Fruit fly (Drosophila melanogaster): ENCODE measurements around the gene CG13895.

CG13895 gene

dm6 chr3L:690031-690686, 17.8 kb downstream of the CG13895 start, which contains the start of the genes CG32483 and RabX6:
Gene CG32483, minus strand, starts transcription at chr3L:690081.
Gene RabX6, plus strand, starts transcription at chr3L:690517.
- TF ChIP-seq CG17801 (GFP tag; optimal IDR thresholded peaks at IDR 0.05; ENCODE audit: partially characterized antibody): no peak

- TF ChIP-seq CG17801 (GFP tag; optimal IDR thresholded peaks at IDR 0.05; ENCODE audit: partially characterized antibody): no peak
Observed at dm6 chr3L:687858-688257, 20.1 kb downstream of the CG13895 start, which contains the start of gene hiro. Gene hiro, minus strand, starts transcription at chr3L:687958.

dm6 chr3L:685441-685804, 22.6 kb downstream of the CG13895 start, which contains the start of gene ebd1:
Gene ebd1, minus strand, starts transcription at chr3L:685549.
- TF ChIP-seq CG17801 (GFP tag; optimal IDR thresholded peaks at IDR 0.05; ENCODE audit: partially characterized antibody): no peak

dm6 chr3L:684749-685440, 23.1 kb downstream of the CG13895 start:
- no peak for TF ChIP-seq CG17801 (GFP tag; optimal IDR thresholded peaks at IDR 0.05; ENCODE audit: partially characterized antibody)

dm6 chr3L:682420-682882, 25.6 kb downstream of the CG13895 start, which contains the start of gene CG3386:
Gene CG3386, minus strand, starts transcription at chr3L:682470.
- no peak for TF ChIP-seq CG17801 (GFP tag; optimal IDR thresholded peaks at IDR 0.05; ENCODE audit: partially characterized antibody)

dm6 chr3L:681793-682369, 26.1 kb downstream of the CG13895 start:
- peak; percentile 49 for TF ChIP-seq CG17801 (GFP tag; optimal IDR thresholded peaks at IDR 0.05; ENCODE audit: partially characterized antibody)

dm6 chr3L:680258-680657, 27.7 kb downstream of the CG13895 start, which contains the start of gene CG17129:
Gene CG17129, minus strand, starts transcription at chr3L:680326.
- TF ChIP-seq CG17801 (GFP tag; optimal IDR thresholded peaks at IDR 0.05; ENCODE audit: partially characterized antibody): peak; percentile 70

- no peak for TF ChIP-seq CG17801 (GFP tag; optimal IDR thresholded peaks at IDR 0.05; ENCODE audit: partially characterized antibody)
Observed at dm6 chr3L:675856-676255, 32.1 kb downstream of the CG13895 start.

- TF ChIP-seq CG17801 (GFP tag; optimal IDR thresholded peaks at IDR 0.05; ENCODE audit: partially characterized antibody): no peak
Observed at dm6 chr3L:673324-673723, 34.7 kb downstream of the CG13895 start.

- no peak for TF ChIP-seq CG17801 (GFP tag; optimal IDR thresholded peaks at IDR 0.05; ENCODE audit: partially characterized antibody)
Observed at dm6 chr3L:666544-666943, 41.5 kb downstream of the CG13895 start.

dm6 chr3L:663880-664279, 44.1 kb downstream of the CG13895 start:
- TF ChIP-seq CG17801 (GFP tag; optimal IDR thresholded peaks at IDR 0.05; ENCODE audit: partially characterized antibody): no peak

- TF ChIP-seq CG17801 (GFP tag; optimal IDR thresholded peaks at IDR 0.05; ENCODE audit: partially characterized antibody): no peak
Observed at dm6 chr3L:660314-661075, 47.5 kb downstream of the CG13895 start.

dm6 chr3L:658279-658678, 49.7 kb downstream of the CG13895 start:
- no peak for TF ChIP-seq CG17801 (GFP tag; optimal IDR thresholded peaks at IDR 0.05; ENCODE audit: partially characterized antibody)

All from ovary, adult (tissue).